Worm (Caenorhabditis elegans) whole organism, L3 larva: ENCODE measurements around the gene pbs-6.

ENCODE experiments used
- ama-1 ChIP-seq: fragments of 150-350 bp; optimal IDR thresholded peaks from 2 replicates; lab custom pipeline; 2018
- ceh-28 ChIP-seq: fragments of 150-350 bp; optimal IDR thresholded peaks from 2 replicates; lab custom pipeline; 2014; ENCODE audit warnings: missing biosample characterization, missing genetic modification reagents, missing genetic modification characterization
- elt-1 ChIP-seq: fragments of 150-350 bp; optimal IDR thresholded peaks from 2 replicates; lab custom pipeline; 2014; ENCODE audit warnings: missing biosample characterization, missing genetic modification characterization
- fos-1 ChIP-seq: fragments of 150-350 bp; optimal IDR thresholded peaks from 2 replicates; lab custom pipeline; 2014; ENCODE audit warnings: missing biosample characterization, missing genetic modification characterization
- lin-15B ChIP-seq: fragments of 150-350 bp; optimal IDR thresholded peaks from 2 replicates; lab custom pipeline; 2014; ENCODE audit warnings: missing biosample characterization, missing genetic modification characterization
- lsy-12 ChIP-seq: sonication (generic microtip); optimal IDR thresholded peaks from 2 replicates; lab custom pipeline; 2016; ENCODE audit warnings: mild to moderate bottlenecking, missing genetic modification characterization, missing compliant biosample characterization
- nhr-11 ChIP-seq: fragments of 150-350 bp; optimal IDR thresholded peaks from 2 replicates; lab custom pipeline; 2014; ENCODE audit warnings: missing biosample characterization, missing genetic modification characterization
- nhr-12 ChIP-seq: fragments of 150-350 bp; optimal IDR thresholded peaks from 2 replicates; lab custom pipeline; 2014; ENCODE audit warnings: missing biosample characterization, missing genetic modification characterization
- nhr-237 ChIP-seq: fragments of 150-350 bp; optimal IDR thresholded peaks from 2 replicates; lab custom pipeline; 2014; ENCODE audit warnings: missing biosample characterization, missing genetic modification characterization
- snpc-4 ChIP-seq: fragments of 150-350 bp; optimal IDR thresholded peaks from 2 replicates; lab custom pipeline; 2014; ENCODE audit warnings: missing biosample characterization, missing genetic modification characterization
- unc-62 ChIP-seq: fragments of 150-350 bp; sonication (generic microtip); optimal IDR thresholded peaks from 4 replicates; lab custom pipeline; 2014; ENCODE audit warnings: missing biosample characterization, missing genetic modification reagents, missing genetic modification characterization
- ztf-11 ChIP-seq: fragments of 150-350 bp; optimal IDR thresholded peaks from 2 replicates; lab custom pipeline; 2014; ENCODE audit warnings: missing biosample characterization, missing genetic modification characterization
- ztf-4 ChIP-seq: fragments of 150-350 bp; optimal IDR thresholded peaks from 2 replicates; lab custom pipeline; 2014; ENCODE audit warnings: missing biosample characterization, missing genetic modification characterization

ce11 chrIII:8237827-8238226, 6.1 kb downstream of the pbs-6 start, which contains the start of gene tsp-2:
- TF ChIP-seq nhr-11: no peak
- no peak for TF ChIP-seq unc-62
- TF ChIP-seq lin-15B (tag; lab: Kevin White, UChicago): no peak
- no peak for TF ChIP-seq lsy-12 (tag; lab: Kevin White, UChicago)
- no peak for TF ChIP-seq elt-1 (tag; lab: Kevin White, UChicago)
- no peak for TF ChIP-seq ama-1 (lab: Kevin White, UChicago)
- TF ChIP-seq fos-1 (tag; lab: Kevin White, UChicago): no peak
- no peak for TF ChIP-seq ztf-11 (tag; lab: Kevin White, UChicago)
- TF ChIP-seq snpc-4 (tag; lab: Kevin White, UChicago): no peak
- TF ChIP-seq ceh-28 (tag; lab: Kevin White, UChicago): no peak
- TF ChIP-seq nhr-12 (tag; lab: Kevin White, UChicago): no peak
- no peak for TF ChIP-seq ztf-4 (tag; lab: Kevin White, UChicago)
- no peak for TF ChIP-seq nhr-237 (tag; lab: Kevin White, UChicago)
